Worm (Caenorhabditis elegans) whole organism, young adult: ENCODE data around the gene rig-6.

ENCODE experiments used
- F22D6.2 ChIP-seq: sonication (generic microtip); optimal IDR thresholded peaks from 2 replicates; lab custom pipeline; 2016; ENCODE audit warnings: mild to moderate bottlenecking, missing genetic modification characterization, missing compliant biosample characterization
- rec-8 ChIP-seq, 2 experiments: sonication (generic microtip); optimal IDR thresholded peaks; 2 replicates each; lab custom pipeline; 2016; ENCODE audit warnings: mild to moderate bottlenecking in 2 of 2, missing genetic modification characterization in 2 of 2, missing genetic modification reagents in 2 of 2, missing genotype in 2 of 2, missing biosample characterization in 1 of 2, missing compliant biosample characterization in 1 of 2, moderate library complexity in 1 of 2

- TF ChIP-seq rec-8 (tag; optimal IDR thresholded peaks at IDR 0.05; lab: Kevin White, UChicago) (no peak), F22D6.2 (no peak)
Observed at ce11 chrII:4786181-4786580, 25.7 kb downstream of the rig-6 start, which contains the start of gene msp-3.
